Fruit fly (Drosophila melanogaster) whole organism, larva: Measurements from ENCODE around the gene CG14626.

Experiments
- noc ChIP-seq: fragments of 200-800 bp; sonication (Bioruptor generic); optimal IDR thresholded peaks from 3 replicates; lab custom pipeline; 2019; ENCODE audit warnings: missing biosample characterization, mild to moderate bottlenecking, missing genetic modification characterization, moderate library complexity

CG14626 gene

DNA sequence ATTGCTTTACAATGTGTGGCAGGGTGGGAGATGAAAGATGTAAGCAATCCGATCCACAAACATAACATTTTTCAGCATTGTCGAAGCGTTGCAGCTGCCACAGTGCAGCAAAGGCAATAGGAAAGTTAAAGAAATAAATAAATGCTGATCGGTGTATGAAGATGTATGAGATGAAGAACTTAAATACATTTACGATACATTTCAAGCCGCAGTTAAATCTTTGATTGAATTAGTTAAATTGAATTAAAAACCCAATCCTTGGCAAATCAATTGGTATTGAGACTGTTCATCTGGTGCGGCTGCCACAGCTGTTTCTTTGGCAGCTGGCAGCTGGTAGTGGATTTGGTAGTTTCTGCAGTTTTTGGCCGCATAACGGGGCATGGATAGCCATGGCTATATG is 13.3 kb downstream of the CG14626 start:
- TF ChIP-seq noc: no peak

DNA sequence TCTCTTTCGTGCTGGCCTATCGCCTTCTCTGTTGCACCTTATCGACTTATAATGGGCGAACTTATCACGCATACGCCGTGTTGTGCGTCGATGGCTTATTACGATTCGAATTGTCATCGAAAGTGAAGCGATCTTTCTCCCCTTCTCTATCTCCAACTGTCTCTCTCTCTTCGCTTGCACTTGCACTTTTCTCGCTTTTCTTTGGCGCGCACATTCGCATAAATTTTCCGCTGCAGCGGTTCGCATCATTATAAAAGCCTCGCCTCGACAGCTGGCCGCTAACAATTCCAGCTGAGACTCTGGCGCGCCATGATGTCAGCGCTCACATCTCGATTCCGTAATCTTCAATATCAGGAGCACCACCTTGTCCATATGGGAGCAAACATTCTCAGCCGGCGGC is 14.7 kb downstream of the CG14626 start, which contains the start of gene CG14625:
TSS of gene CG14625 (plus strand) at position 301 of the 400 bp plus-strand sequence.
- no peak for TF ChIP-seq noc

DNA sequence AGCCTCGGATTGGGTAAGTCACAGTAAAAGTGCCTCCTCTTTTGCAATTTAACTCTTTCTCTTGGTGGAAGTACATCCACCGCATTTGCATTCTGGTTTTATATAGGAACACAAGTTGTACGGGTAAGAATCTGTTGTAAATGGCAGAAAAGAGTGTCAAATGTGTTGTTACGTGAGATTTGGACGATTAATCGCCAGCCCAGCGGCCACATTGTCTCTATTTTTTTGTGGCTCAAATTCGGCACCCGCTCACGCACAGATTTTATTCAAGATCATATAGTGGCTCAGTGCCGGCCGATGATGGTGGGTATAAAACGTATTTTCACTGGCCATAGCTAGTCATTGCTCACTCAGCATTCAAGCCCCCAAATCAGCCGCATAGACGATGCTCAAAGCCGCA is 18.9 kb downstream of the CG14626 start, which contains the start of gene CG11381:
TSS of gene CG11381 (plus strand) at position 301 of the 400 bp plus-strand sequence.
- TF ChIP-seq noc: no peak

DNA sequence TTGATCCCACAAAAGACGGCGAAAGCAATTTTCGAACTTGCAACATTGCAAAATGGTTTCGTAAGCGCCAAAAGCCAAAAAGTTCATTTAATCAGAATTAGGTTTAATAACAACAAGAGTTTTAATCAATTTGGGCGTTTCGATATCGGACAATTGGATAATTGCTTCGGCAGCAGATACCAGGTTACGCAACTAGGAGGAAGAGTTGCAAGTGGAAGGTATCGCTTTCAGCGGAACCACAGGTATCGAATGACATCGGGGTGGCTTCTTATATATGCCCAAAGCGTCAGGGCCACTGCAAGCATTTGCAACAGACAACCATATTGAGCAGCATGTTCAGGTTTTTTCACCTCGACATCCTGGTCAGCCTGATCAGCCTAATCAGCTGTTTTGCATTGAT is 21.9 kb downstream of the CG14626 start, which contains the start of gene CG14624:
TSS of gene CG14624 (plus strand) at position 301 of the 400 bp plus-strand sequence.
- TF ChIP-seq noc: no peak

dm6 chrX:1209251-1210020 is 24.9 kb downstream of the CG14626 start, which contains the start of gene CG11382:
Gene CG11382 (plus strand): TSS chrX:1209970.
- TF ChIP-seq noc: no peak

dm6 chrX:1215000-1215399 is 30.4 kb downstream of the CG14626 start, which contains the start of gene CG11398:
Gene CG11398 (minus strand): TSS chrX:1215156.
- TF ChIP-seq noc: no peak

DNA sequence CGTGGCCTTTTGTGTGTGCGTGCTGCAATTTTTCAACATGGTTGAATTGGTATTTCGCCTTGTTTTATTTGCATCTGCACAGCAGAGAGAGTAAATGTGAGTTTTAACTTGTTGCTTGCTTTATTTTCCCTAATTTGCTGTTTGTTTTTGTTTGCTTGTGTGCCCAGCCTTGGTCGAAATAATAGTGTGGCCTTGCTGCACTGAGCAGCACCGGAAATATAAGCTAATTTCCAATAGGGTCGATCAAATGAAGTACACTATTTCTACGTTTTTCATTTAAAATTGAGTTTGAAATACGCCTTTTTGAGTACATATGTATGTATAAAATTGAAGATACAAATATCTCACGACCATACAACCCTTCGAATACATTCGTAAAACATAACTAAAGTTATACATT is 32.1 kb downstream of the CG14626 start:
- no peak for TF ChIP-seq noc

DNA sequence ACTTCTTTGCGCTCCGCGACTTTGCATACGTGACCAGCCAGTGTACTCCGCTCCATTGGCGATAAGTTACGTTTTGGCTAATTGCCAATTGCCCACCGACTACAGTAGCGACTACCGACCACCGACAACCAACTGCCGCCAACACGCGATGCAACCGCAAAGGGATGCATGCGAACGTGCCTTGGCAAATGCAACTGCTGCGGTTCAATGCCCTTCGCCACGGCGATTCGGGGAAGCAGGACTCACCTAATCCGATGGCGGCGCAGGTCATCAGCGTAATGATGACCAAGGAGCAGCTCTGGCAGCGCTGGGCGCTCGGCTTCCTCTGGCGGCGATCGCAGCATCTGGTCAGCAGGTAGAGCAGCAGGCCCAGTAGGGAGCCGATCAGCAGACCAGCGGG is 41.3 kb downstream of the CG14626 start:
- TF ChIP-seq noc: no peak

dm6 chrX:1229098-1229497 is 44.5 kb downstream of the CG14626 start:
- TF ChIP-seq noc: no peak

DNA sequence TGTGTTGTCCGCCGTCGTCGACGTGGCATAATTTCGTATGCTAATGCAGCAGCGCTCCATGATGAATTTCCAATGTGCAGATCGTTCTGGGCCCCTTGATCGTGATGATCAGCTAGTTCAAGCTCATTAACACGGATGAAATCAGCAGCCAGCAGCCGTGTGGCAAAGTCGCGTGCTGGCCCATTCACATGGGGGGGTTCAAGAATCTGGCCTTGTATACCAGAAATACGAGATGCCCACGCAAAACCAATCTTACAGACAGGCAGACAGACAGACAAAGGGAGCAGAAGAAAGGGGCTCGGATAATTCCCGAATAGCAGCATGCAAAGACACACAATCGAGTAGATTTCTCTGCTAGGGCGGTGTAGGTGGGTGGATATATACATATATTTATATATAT is 45.0 kb downstream of the CG14626 start:
- TF ChIP-seq noc: no peak

dm6 chrX:1231707-1232106 is 47.1 kb downstream of the CG14626 start:
- no peak for TF ChIP-seq noc

DNA sequence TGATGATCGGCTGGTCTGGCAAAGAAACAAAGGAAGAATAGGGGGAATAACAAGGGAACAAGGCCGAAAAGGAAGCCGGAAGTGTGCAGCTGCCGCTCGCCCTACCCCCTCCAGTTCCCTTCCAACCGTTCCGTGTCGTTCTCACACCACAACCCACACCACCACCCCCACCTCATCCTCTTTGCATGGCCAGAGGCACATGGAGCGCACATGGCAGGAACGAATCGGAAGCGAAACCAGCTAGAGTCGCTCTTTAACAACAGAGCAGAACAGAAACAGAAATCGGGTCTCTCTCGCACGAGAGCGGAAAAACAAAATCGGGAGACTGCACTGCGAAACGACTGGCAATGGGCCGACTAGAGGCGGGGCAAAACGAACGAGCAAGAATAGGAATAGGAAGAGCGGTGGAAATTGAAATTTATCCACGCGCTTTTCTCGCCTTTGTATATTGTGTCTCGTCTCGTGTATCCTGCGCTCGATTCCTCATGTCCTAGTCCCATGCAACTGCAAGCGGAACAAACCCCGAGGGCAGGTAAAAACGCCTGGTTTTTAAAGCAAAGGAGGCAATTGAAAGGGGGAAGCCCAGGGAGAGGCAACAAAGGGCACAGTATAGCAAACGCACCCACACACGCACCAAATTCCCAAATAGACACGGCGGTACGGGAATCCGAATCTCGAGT is 48.1 kb downstream of the CG14626 start:
- TF ChIP-seq noc: no peak

DNA sequence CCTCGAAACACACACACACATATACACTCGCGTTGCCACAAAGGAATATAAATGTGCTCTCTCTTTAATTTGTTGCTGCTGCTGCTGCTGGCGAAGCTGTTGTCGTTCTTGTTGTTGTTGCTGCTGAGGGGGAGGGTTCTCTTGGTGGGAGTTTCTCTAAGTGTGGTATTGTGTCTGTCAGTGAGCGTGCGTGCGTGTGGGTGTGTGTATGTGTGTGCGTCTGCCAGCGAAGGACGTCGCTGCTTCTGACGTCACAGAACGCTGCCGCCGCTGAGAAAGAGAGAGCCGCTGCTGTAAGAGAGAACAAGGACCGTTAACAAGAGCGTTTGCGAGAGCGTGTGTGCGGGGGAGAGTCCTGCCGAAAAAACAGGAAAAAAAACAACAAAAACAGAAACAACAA is 49.4 kb downstream of the CG14626 start:
- no peak for TF ChIP-seq noc

dm6 chrX:1234817-1235617 is 50.4 kb downstream of the CG14626 start:
- peak; percentile 82 for TF ChIP-seq noc

DNA sequence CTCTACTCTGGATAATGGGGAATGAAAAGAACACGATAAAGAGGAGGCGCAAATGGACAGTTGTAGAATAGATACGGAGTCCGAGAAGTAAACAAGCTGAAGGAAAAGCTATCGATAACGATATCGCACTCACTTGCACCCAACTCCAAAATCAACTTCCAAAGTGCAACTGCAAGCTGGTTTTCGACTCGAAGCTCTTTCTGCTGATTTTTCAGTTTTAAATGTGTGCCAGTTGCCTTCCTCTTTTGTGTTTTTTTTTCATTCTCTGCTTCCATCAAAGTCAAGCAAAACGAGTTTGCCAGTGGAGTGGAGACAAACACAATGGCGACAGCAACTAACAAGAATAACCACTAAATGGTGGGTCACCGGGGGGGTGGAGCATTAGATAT is 51.0 kb downstream of the CG14626 start:
- no peak for TF ChIP-seq noc

dm6 chrX:1236475-1236874 is 51.9 kb downstream of the CG14626 start, which contains the start of gene CG3638:
Gene CG3638 (minus strand): TSS chrX:1236684.
- no peak for TF ChIP-seq noc
